Worm (Caenorhabditis elegans) whole organism, L1 larva: ENCODE data around the gene smut-1.

ENCODE experiments used
- C04F5.9 ChIP-seq: sonication (generic microtip); optimal IDR thresholded peaks from 2 replicates; lab custom pipeline; 2016; ENCODE audit warnings: missing genetic modification characterization, missing compliant biosample characterization
- C16A3.4 ChIP-seq: fragments of 150-350 bp; optimal IDR thresholded peaks from 2 replicates; lab custom pipeline; 2014; ENCODE audit warnings: missing biosample characterization, missing genetic modification characterization
- F16B12.6 ChIP-seq: fragments of 150-350 bp; optimal IDR thresholded peaks from 2 replicates; lab custom pipeline; 2014; ENCODE audit warnings: missing biosample characterization, missing genetic modification characterization
- aly-2 ChIP-seq: fragments of 150-350 bp; optimal IDR thresholded peaks from 2 replicates; lab custom pipeline; 2014; ENCODE audit warnings: missing biosample characterization, missing genetic modification characterization
- ama-1 ChIP-seq: fragments of 150-350 bp; optimal IDR thresholded peaks from 2 replicates; lab custom pipeline; 2014
- blmp-1 ChIP-seq: fragments of 150-350 bp; optimal IDR thresholded peaks from 2 replicates; lab custom pipeline; 2014; ENCODE audit warnings: missing biosample characterization, missing genetic modification characterization
- ceh-63 ChIP-seq: fragments of 200-800 bp; sonication (Bioruptor generic); optimal IDR thresholded peaks from 2 replicates; lab custom pipeline; 2018; ENCODE audit warnings: mild to moderate bottlenecking, missing genetic modification characterization, missing compliant biosample characterization
- ceh-88 ChIP-seq: fragments of 200-800 bp; sonication (Bioruptor generic); IDR thresholded peaks from 2 replicates; pipeline ENCODE4 v1.3.6; 2022; ENCODE audit warnings: missing genetic modification characterization, missing compliant biosample characterization
- ces-1 ChIP-seq: fragments of 150-350 bp; optimal IDR thresholded peaks from 2 replicates; lab custom pipeline; 2014; ENCODE audit warnings: missing biosample characterization, missing genetic modification reagents, missing genetic modification characterization
- dpl-1 ChIP-seq, 3 experiments: fragments of 150-350 bp in 2 of 3; sonication (generic microtip) in 1 of 3; optimal IDR thresholded peaks; 2 replicates each; lab custom pipeline; 2014 to 2017; ENCODE audit warnings: missing biosample characterization in 3 of 3, missing genetic modification characterization in 3 of 3, missing genetic modification reagents in 3 of 3
- dsc-1 ChIP-seq: sonication (generic microtip); optimal IDR thresholded peaks from 2 replicates; lab custom pipeline; 2016; ENCODE audit warnings: mild to moderate bottlenecking, missing genetic modification characterization, missing compliant biosample characterization
- efl-1 ChIP-seq, 4 experiments: fragments of 150-350 bp; optimal IDR thresholded peaks in 3 of 4; peaks in 1 of 4; 1 replicate in 1 of 4; 2 replicates in 3 of 4; lab custom pipeline; 2014; ENCODE audit warnings: missing biosample characterization in 2 of 4, missing genetic modification characterization in 2 of 4, missing genetic modification reagents in 2 of 4
- egl-13 ChIP-seq: sonication (generic microtip); optimal IDR thresholded peaks from 2 replicates; lab custom pipeline; 2016; ENCODE audit warnings: missing genotype, missing genetic modification reagents, missing genetic modification characterization, missing compliant biosample characterization
- elt-3 ChIP-seq, 6 experiments: fragments of 150-350 bp in 1 of 6; sonication (generic microtip); optimal IDR thresholded peaks; 2 replicates each; lab custom pipeline; 2017 to 2018; ENCODE audit warnings: missing biosample characterization in 6 of 6, missing genetic modification characterization in 6 of 6, inconsistent platforms in 1 of 6
- ets-5 ChIP-seq: fragments of 200-800 bp; sonication (Bioruptor generic); IDR thresholded peaks from 2 replicates; pipeline ENCODE4 v1.3.6; 2022; ENCODE audit warnings: missing genetic modification characterization, missing compliant biosample characterization
- fkh-4 ChIP-seq: sonication (generic microtip); optimal IDR thresholded peaks from 2 replicates; lab custom pipeline; 2016; ENCODE audit warnings: missing compliant biosample characterization, missing genetic modification characterization, borderline replicate concordance
- fkh-8 ChIP-seq: sonication (generic microtip); optimal IDR thresholded peaks from 2 replicates; lab custom pipeline; 2016; ENCODE audit warnings: mild to moderate bottlenecking, missing genetic modification characterization, missing compliant biosample characterization
- grh-1 ChIP-seq: fragments of 200-800 bp; sonication (Bioruptor generic); IDR thresholded peaks from 2 replicates; pipeline ENCODE4 v1.3.6; 2022; ENCODE audit warnings: missing genetic modification reagents, missing genetic modification characterization, missing compliant biosample characterization
- hlh-17 ChIP-seq: fragments of 200-800 bp; sonication (Bioruptor generic); optimal IDR thresholded peaks from 2 replicates; lab custom pipeline; 2018; ENCODE audit warnings: missing genetic modification characterization, mild to moderate bottlenecking, missing compliant biosample characterization, moderate library complexity, borderline replicate concordance
- hlh-4 ChIP-seq: sonication (generic microtip); optimal IDR thresholded peaks from 2 replicates; lab custom pipeline; 2016; ENCODE audit warnings: mild to moderate bottlenecking, missing genetic modification characterization, missing compliant biosample characterization
- lin-14 ChIP-seq: fragments of 200-800 bp; sonication (Bioruptor generic); optimal IDR thresholded peaks from 2 replicates; lab custom pipeline; 2018; ENCODE audit warnings: mild to moderate bottlenecking, missing genetic modification characterization, moderate library complexity, missing compliant biosample characterization
- lin-15B ChIP-seq: fragments of 150-350 bp; sonication (generic microtip); optimal IDR thresholded peaks from 3 replicates; lab custom pipeline; 2014; ENCODE audit warnings: missing biosample characterization, missing genetic modification characterization
- lin-35 ChIP-seq, 2 experiments: fragments of 150-350 bp; optimal IDR thresholded peaks; 2 replicates each; lab custom pipeline; 2014; ENCODE audit warnings: missing biosample characterization in 2 of 2, missing genetic modification characterization in 2 of 2, missing genetic modification reagents in 2 of 2
- lin-39 ChIP-seq: fragments of 150-350 bp; optimal IDR thresholded peaks from 2 replicates; lab custom pipeline; 2014; ENCODE audit warnings: missing biosample characterization, missing genetic modification reagents, missing genetic modification characterization
- lir-3 ChIP-seq: sonication (generic microtip); optimal IDR thresholded peaks from 2 replicates; lab custom pipeline; 2016; ENCODE audit warnings: mild to moderate bottlenecking, missing genetic modification characterization, moderate library complexity, missing compliant biosample characterization; ENCODE audit not compliant: poor library complexity
- lsy-2 ChIP-seq, 2 experiments: fragments of 150-350 bp; optimal IDR thresholded peaks; 2 replicates each; lab custom pipeline; 2014; ENCODE audit warnings: missing biosample characterization in 2 of 2, missing genetic modification characterization in 2 of 2
- mep-1 ChIP-seq: fragments of 150-350 bp; optimal IDR thresholded peaks from 2 replicates; lab custom pipeline; 2014; ENCODE audit warnings: missing biosample characterization, missing genetic modification characterization
- nhr-11 ChIP-seq: fragments of 150-350 bp; optimal IDR thresholded peaks from 2 replicates; lab custom pipeline; 2014; ENCODE audit warnings: missing biosample characterization, missing genetic modification characterization
- nhr-19 ChIP-seq: fragments of 200-800 bp; sonication (Bioruptor generic); conservative IDR thresholded peaks from 2 replicates; pipeline ENCODE4 v1.3.6; 2022; ENCODE audit warnings: missing genetic modification characterization, missing compliant biosample characterization
- nhr-28 ChIP-seq: fragments of 150-350 bp; optimal IDR thresholded peaks from 2 replicates; lab custom pipeline; 2014; ENCODE audit warnings: missing biosample characterization, missing genetic modification characterization
- nhr-47 ChIP-seq: sonication (generic microtip); optimal IDR thresholded peaks from 2 replicates; lab custom pipeline; 2016; ENCODE audit warnings: mild to moderate bottlenecking, missing genetic modification characterization, moderate library complexity, missing compliant biosample characterization
- nhr-76 ChIP-seq: sonication (generic microtip); optimal IDR thresholded peaks from 2 replicates; lab custom pipeline; 2017; ENCODE audit warnings: missing biosample characterization, missing genetic modification characterization
- nhr-77 ChIP-seq: fragments of 150-350 bp; optimal IDR thresholded peaks from 2 replicates; lab custom pipeline; 2014; ENCODE audit warnings: missing biosample characterization, missing genetic modification characterization
- nhr-85 ChIP-seq: sonication (generic microtip); peaks from one replicate; lab custom pipeline; 2016; ENCODE audit warnings: missing genetic modification characterization, inconsistent platforms, missing compliant biosample characterization
- pag-3 ChIP-seq: sonication (generic microtip); optimal IDR thresholded peaks from 2 replicates; lab custom pipeline; 2017; ENCODE audit warnings: missing genetic modification characterization, mild to moderate bottlenecking, missing compliant biosample characterization, antibody characterized with exemption, borderline replicate concordance; ENCODE audit not compliant: insufficient read depth
- pqm-1 ChIP-seq: sonication (generic microtip); optimal IDR thresholded peaks from 3 replicates; lab custom pipeline; 2017; ENCODE audit warnings: missing biosample characterization, missing genetic modification characterization
- skn-1 ChIP-seq: fragments of 150-350 bp; optimal IDR thresholded peaks from 2 replicates; lab custom pipeline; 2014; ENCODE audit warnings: missing biosample characterization, missing genetic modification characterization
- tbx-2 ChIP-seq: sonication (generic microtip); optimal IDR thresholded peaks from 2 replicates; lab custom pipeline; 2016; ENCODE audit warnings: missing genetic modification characterization, missing compliant biosample characterization
- unc-30 ChIP-seq: sonication (generic microtip); optimal IDR thresholded peaks from 2 replicates; lab custom pipeline; 2017; ENCODE audit warnings: missing biosample characterization, missing genetic modification characterization
- unc-62 ChIP-seq: fragments of 150-350 bp; optimal IDR thresholded peaks from 2 replicates; lab custom pipeline; 2014; ENCODE audit warnings: missing biosample characterization, missing genetic modification reagents, missing genetic modification characterization
- unc-86 ChIP-seq: sonication (generic microtip); optimal IDR thresholded peaks from 2 replicates; lab custom pipeline; 2016; ENCODE audit warnings: missing genetic modification characterization, missing compliant biosample characterization
- vab-15 ChIP-seq: sonication (generic microtip); optimal IDR thresholded peaks from 2 replicates; lab custom pipeline; 2017; ENCODE audit warnings: missing genotype, mild to moderate bottlenecking, missing genetic modification characterization, missing compliant biosample characterization
- ztf-11 ChIP-seq, 2 experiments: sonication (generic microtip); optimal IDR thresholded peaks; 2 replicates each; lab custom pipeline; 2016 to 2017; ENCODE audit warnings: missing genetic modification characterization in 2 of 2, missing biosample characterization in 1 of 2, missing compliant biosample characterization in 1 of 2
- ztf-4 ChIP-seq: fragments of 150-350 bp; optimal IDR thresholded peaks from 2 replicates; lab custom pipeline; 2014; ENCODE audit warnings: missing biosample characterization, missing genetic modification characterization

The smut-1 gene

DNA sequence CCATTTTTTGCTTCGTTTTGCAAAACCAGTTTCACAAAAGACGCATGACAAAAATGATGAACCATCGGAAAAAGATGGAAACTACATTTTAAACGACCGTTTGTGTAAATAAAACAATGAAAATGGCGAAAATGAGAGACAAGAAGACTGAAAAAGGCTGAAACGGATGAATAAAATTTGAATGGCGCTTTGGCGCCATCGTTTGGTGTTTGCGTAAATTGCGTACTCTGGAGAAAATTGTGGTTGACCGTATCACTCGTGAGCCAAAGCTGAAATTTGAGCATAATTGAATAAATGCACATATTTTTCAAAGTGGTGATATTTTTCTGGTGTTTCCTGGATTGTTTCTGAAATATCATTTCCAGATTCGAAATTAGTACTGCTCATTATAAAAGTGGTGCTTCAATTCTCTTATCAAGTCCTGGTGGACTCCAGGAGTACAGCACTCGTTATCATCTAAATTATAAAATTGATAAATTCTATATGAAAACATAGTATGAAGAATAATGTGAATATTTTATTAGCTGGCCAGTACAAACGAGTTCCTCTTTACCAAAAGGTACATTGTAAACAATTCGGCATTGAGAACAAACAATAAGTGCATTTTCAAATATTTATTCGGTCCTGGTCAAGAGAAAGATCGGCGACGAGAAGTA lies 4.5 kb downstream of the smut-1 start (continued):
- no peak for TF ChIP-seq skn-1
- no peak for TF ChIP-seq nhr-77 (tag; lab: Kevin White, UChicago)
- TF ChIP-seq nhr-28: no peak
- TF ChIP-seq dpl-1 (GFP tag; optimal IDR thresholded peaks at IDR 0.05; lab: Kevin White, UChicago): peak in 2 of 3 experiments; percentile 20 to 63
- no peak for TF ChIP-seq ces-1 (GFP tag; lab: Kevin White, UChicago)
- TF ChIP-seq grh-1 (GFP tag; lab: Robert Waterston, UW): no peak
- no peak for TF ChIP-seq blmp-1 (tag; lab: Kevin White, UChicago)
- TF ChIP-seq dsc-1 (tag; lab: Kevin White, UChicago): no peak
- no peak for TF ChIP-seq pag-3
- peak in 1 of 6 experiments; percentile 4 for TF ChIP-seq elt-3 (tag; optimal IDR thresholded peaks at IDR 0.05; lab: Kevin White, UChicago)
- TF ChIP-seq ztf-11 (tag; optimal IDR thresholded peaks at IDR 0.05; lab: Kevin White, UChicago): no peak
- no peak for TF ChIP-seq ets-5 (GFP tag; lab: Robert Waterston, UW)
- TF ChIP-seq ama-1 (lab: Kevin White, UChicago): no peak
- TF ChIP-seq lin-35 (GFP tag; optimal IDR thresholded peaks at IDR 0.05; lab: Kevin White, UChicago): peak; percentile 18 to 33
- TF ChIP-seq lir-3 (tag; lab: Kevin White, UChicago): no peak
- TF ChIP-seq lin-14 (GFP tag; lab: Kevin White, UChicago): no peak
- no peak for TF ChIP-seq F16B12.6 (tag; lab: Kevin White, UChicago)
- no peak for TF ChIP-seq aly-2 (tag; lab: Kevin White, UChicago)
- TF ChIP-seq lin-15B (tag; lab: Kevin White, UChicago): no peak
- no peak for TF ChIP-seq C16A3.4 (tag; lab: Kevin White, UChicago)
- TF ChIP-seq tbx-2 (tag; lab: Kevin White, UChicago): no peak
- no peak for TF ChIP-seq unc-30 (tag; lab: Kevin White, UChicago)
- TF ChIP-seq pqm-1 (tag; lab: Kevin White, UChicago): no peak
- TF ChIP-seq fkh-4 (tag; lab: Kevin White, UChicago): no peak
- no peak for TF ChIP-seq hlh-4
- no peak for TF ChIP-seq egl-13
- TF ChIP-seq lsy-2 (tag; optimal IDR thresholded peaks at IDR 0.05; lab: Kevin White, UChicago): peak in 1 of 2 experiments; percentile 80
- no peak for TF ChIP-seq C04F5.9 (tag; lab: Kevin White, UChicago)
- TF ChIP-seq efl-1 (optimal IDR thresholded peaks at IDR 0.05; lab: Kevin White, UChicago): peak; percentile 8 to 25
- peak; percentile 54 to 80 for TF ChIP-seq efl-1 (GFP tag; optimal IDR thresholded peaks at IDR 0.05 in 1 of 2; lab: Kevin White, UChicago)
- TF ChIP-seq hlh-17: no peak

DNA sequence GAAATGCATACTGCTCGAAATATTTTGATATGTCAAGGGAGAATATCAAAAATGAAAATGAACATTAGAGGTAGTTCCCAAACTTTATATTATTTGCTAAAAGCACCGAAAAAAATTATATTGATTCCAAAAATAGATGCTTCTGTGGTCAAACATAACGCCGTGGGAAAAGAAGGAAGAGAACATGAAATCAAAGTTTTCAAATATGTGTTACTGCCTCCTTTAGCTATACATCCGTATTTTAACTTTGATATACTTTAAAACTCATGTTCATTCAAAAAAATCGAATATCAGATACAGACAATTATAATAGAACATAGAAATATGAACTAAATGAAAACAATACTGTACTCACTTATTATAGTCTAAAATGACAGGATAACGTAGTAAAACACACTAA lies 6.5 kb downstream of the smut-1 start, which contains the start of gene Y38A10A.11:
Gene Y38A10A.11 (minus strand): TSS at position 101 of the 400 bp plus-strand sequence.
- TF ChIP-seq nhr-19 (no peak), ceh-63 (GFP tag; lab: Kevin White, UChicago) (no peak), lsy-2 (tag; optimal IDR thresholded peaks at IDR 0.05; lab: Kevin White, UChicago) (no peak), ceh-88 (GFP tag; lab: Robert Waterston, UW) (no peak)

DNA sequence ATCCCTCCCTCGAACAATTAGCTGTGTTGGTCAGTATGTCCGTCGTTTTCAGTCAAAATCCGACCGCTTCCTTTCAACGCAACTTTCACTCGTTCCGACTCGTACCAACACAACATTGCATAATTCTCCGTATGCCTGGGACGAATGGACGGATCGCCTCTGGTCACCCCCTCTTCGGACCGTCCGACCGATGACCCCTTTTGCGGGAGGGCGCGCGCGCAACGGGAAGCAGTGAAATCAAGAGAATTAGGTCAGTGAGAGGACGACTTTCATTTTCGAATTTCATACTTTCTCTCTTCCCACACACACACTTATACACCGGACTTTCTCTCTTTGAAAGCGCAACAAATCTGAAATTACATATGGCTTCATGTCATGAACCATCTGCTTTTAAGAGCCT lies 8.5 kb downstream of the smut-1 start, which contains the start of gene atf-8:
Gene atf-8 (plus strand): TSS at position 234 of the 400 bp plus-strand sequence.
- TF ChIP-seq dpl-1 (GFP tag; optimal IDR thresholded peaks at IDR 0.05; lab: Kevin White, UChicago) (no peak), blmp-1 (tag; lab: Kevin White, UChicago) (peak; percentile 100)

DNA sequence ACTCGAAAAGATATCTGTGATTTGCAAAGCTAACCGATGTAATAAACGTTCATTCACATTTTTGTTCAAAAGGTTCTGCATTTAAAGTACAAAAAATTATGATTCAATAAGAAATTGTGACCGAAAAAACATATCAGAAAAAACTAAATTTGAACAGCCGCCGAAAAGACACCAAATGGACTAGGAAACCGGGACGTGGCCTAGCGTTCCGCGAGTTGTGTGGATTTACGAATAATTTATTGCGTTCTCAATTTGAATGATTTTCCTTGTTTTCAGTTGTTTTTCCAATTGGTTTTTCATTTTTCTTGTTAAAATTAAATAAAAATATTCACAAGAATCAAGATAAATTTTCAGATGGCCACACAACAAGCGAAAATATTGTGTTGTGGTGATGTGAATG lies 10.6 kb downstream of the smut-1 start, which contains the start of gene cwf-19L1:
Gene cwf-19L1 (plus strand): TSS at position 355 of the 400 bp plus-strand sequence.
- TF ChIP-seq mep-1: peak; percentile 53
- no peak for TF ChIP-seq nhr-76 (tag; lab: Kevin White, UChicago)
- peak; percentile 79 for TF ChIP-seq tbx-2 (tag; lab: Kevin White, UChicago)
- TF ChIP-seq unc-30 (tag; lab: Kevin White, UChicago): no peak
- peak; percentile 81 for TF ChIP-seq lin-14 (GFP tag; lab: Kevin White, UChicago)
- TF ChIP-seq ceh-88 (GFP tag; lab: Robert Waterston, UW): no peak
- TF ChIP-seq ztf-11 (tag; optimal IDR thresholded peaks at IDR 0.05; lab: Kevin White, UChicago): peak in 1 of 2 experiments; percentile 79
- peak; percentile 66 for TF ChIP-seq nhr-19
- TF ChIP-seq ets-5 (GFP tag; lab: Robert Waterston, UW): no peak
- no peak for TF ChIP-seq nhr-11 (tag; lab: Kevin White, UChicago)
- TF ChIP-seq lin-39 (tag; lab: Kevin White, UChicago): no peak
- peak; percentile 53 for TF ChIP-seq C16A3.4 (tag; lab: Kevin White, UChicago)
- TF ChIP-seq fkh-8: peak; percentile 48
- TF ChIP-seq vab-15: no peak
- TF ChIP-seq nhr-85 (tag; lab: Kevin White, UChicago): peak; percentile 88
- peak; percentile 26 for TF ChIP-seq ztf-4 (tag; lab: Kevin White, UChicago)
- TF ChIP-seq skn-1: peak; percentile 52
- TF ChIP-seq efl-1 (optimal IDR thresholded peaks at IDR 0.05; lab: Kevin White, UChicago): peak; percentile 92 to 95
- TF ChIP-seq efl-1 (GFP tag; optimal IDR thresholded peaks at IDR 0.05 in 1 of 2; lab: Kevin White, UChicago): peak; percentile 94 to 99
- peak; percentile 40 for TF ChIP-seq unc-86 (tag; lab: Kevin White, UChicago)
- TF ChIP-seq nhr-47 (tag; lab: Kevin White, UChicago): peak; percentile 82
- TF ChIP-seq unc-62 (GFP tag; lab: Kevin White, UChicago): no peak
- TF ChIP-seq elt-3 (tag; optimal IDR thresholded peaks at IDR 0.05; lab: Kevin White, UChicago): peak in 2 of 6 experiments; percentile 1 to 29
